Worm (Caenorhabditis elegans) whole organism, mixed stage, embryonic: Measurements from ENCODE around the gene ckb-1.

Experiments used
- blmp-1 ChIP-seq: fragments of 150-350 bp; optimal IDR thresholded peaks from 2 replicates; lab custom pipeline; 2014; ENCODE audit warnings: missing biosample characterization, missing genetic modification characterization
- ceh-83 ChIP-seq: fragments of 200-800 bp; sonication (Bioruptor generic); optimal IDR thresholded peaks from 2 replicates; lab custom pipeline; 2018; ENCODE audit warnings: mild to moderate bottlenecking, missing genetic modification characterization, missing compliant biosample characterization
- ces-1 ChIP-seq: fragments of 150-350 bp; optimal IDR thresholded peaks from 2 replicates; lab custom pipeline; 2014; ENCODE audit warnings: missing biosample characterization, missing genetic modification reagents, missing genetic modification characterization
- elt-3 ChIP-seq: fragments of 150-350 bp; optimal IDR thresholded peaks from 2 replicates; lab custom pipeline; 2014; ENCODE audit warnings: missing biosample characterization, missing genetic modification characterization
- nhr-12 ChIP-seq: fragments of 150-350 bp; optimal IDR thresholded peaks from 2 replicates; lab custom pipeline; 2014; ENCODE audit warnings: missing biosample characterization, missing genetic modification characterization
- nhr-237 ChIP-seq: fragments of 150-350 bp; optimal IDR thresholded peaks from 2 replicates; lab custom pipeline; 2014; ENCODE audit warnings: missing biosample characterization, missing genetic modification characterization
- pha-4 ChIP-seq: fragments of 150-350 bp; optimal IDR thresholded peaks from 2 replicates; lab custom pipeline; 2018; ENCODE audit warnings: missing biosample characterization, missing genetic modification reagents, missing genetic modification characterization
- unc-39 ChIP-seq: fragments of 150-350 bp; optimal IDR thresholded peaks from 2 replicates; lab custom pipeline; 2014; ENCODE audit warnings: missing biosample characterization, missing genetic modification characterization
- unc-62 ChIP-seq: fragments of 150-350 bp; optimal IDR thresholded peaks from 2 replicates; lab custom pipeline; 2014; ENCODE audit warnings: missing biosample characterization, missing genetic modification reagents, missing genetic modification characterization
- ztf-11 ChIP-seq: fragments of 150-350 bp; optimal IDR thresholded peaks from 2 replicates; lab custom pipeline; 2014; ENCODE audit warnings: missing biosample characterization, missing genetic modification characterization

DNA sequence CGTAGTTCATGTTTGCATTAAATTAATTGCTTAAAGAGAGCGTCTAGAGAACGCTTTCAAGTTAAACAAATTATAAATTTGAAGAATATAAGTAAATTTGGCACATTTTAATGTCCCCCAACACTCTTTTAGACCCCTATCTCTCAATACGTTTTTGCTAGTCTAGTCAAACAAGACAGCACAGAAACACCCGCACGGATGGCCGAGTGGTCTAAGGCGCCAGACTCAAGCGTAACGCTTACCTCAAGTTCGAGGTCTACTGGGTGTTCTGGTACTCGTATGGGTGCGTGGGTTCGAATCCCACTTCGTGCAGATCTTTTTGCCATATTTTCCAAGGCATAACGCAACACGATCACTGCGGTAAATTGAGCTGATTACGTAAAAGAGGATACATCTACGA, 2.7 kb upstream of the ckb-1 start:
- TF ChIP-seq nhr-12 (tag; lab: Kevin White, UChicago): no peak
- TF ChIP-seq ces-1: no peak
- no peak for TF ChIP-seq nhr-237 (tag; lab: Kevin White, UChicago)
- no peak for TF ChIP-seq unc-62 (GFP tag; lab: Kevin White, UChicago)
- no peak for TF ChIP-seq unc-39 (tag; lab: Kevin White, UChicago)
- TF ChIP-seq ceh-83 (GFP tag; lab: Kevin White, UChicago): no peak
- no peak for TF ChIP-seq pha-4 (tag; lab: Kevin White, UChicago)
- TF ChIP-seq ztf-11 (tag; lab: Kevin White, UChicago): no peak
- TF ChIP-seq blmp-1 (tag; lab: Kevin White, UChicago): no peak
- TF ChIP-seq elt-3 (tag; lab: Kevin White, UChicago): no peak
